Worm (Caenorhabditis elegans): ENCODE results near the gene acs-20.
A peak's percentile ranks its signal among the peaks of the same experiment; 100 is the strongest.

DNA sequence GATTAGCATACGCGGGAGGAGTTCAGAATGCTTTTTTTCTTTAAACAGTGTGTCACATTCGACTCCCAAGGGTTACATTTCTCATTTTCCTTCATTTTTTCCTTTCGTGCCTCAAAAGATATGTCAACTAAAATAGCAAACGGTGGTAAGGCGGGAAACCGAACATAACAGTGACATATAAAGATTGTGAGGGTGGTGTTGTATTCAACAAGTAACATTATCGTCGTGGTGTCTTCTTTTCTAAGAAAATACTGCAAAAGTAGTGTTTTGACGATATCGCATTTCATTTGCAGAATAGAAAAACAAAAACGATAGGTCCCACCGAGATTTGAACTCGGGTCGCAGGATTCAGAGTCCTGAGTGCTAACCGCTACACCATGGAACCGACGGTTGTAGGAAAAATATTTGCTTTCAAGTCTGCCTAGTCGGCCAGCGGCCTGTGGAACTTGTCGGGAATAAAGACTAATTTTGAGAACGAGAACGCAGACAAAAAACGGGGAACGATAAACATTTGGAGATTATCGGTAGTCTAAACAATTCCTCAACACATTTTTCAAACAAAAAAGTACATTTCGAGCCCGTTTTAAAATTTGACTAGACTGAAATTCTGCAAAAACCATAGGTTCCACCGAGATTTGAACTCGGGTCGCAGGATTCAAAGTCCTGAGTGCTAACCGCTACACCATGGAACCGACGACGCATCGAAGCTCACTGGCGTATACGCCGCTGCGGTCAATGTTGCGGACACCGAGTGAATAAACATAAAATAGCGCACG, 18.3 kb upstream of the acs-20 start:
- TF ChIP-seq ref-1 (GFP tag; conservative IDR thresholded peaks at IDR 0.05): 0 out of 2 replicates have a peak, but pooled peaks have one; percentile 5
- TF ChIP-seq ztf-23 (GFP tag; IDR thresholded peaks at IDR 0.05): 0 out of 2 replicates have a peak, but pooled peaks have one; percentile 38
- TF ChIP-seq ztf-29 (GFP tag; IDR thresholded peaks at IDR 0.05): no peak
- TF ChIP-seq flt-1 (GFP tag; IDR thresholded peaks at IDR 0.05): peak; percentile 66
- peak; percentile 23 for TF ChIP-seq med-1 (GFP tag; optimal IDR thresholded peaks at IDR 0.05; ENCODE audit: insufficient read depth)
- TF ChIP-seq klf-2 (GFP tag; conservative IDR thresholded peaks at IDR 0.05): no peak
- no peak for TF ChIP-seq cog-1 (tag; optimal IDR thresholded peaks at IDR 0.05)

Measured in whole organism, midembryonic.